Fruit fly (Drosophila melanogaster): ENCODE data around the gene Aldh7A1.

The Aldh7A1 gene

dm6 chr3L:19230801-19231547 is 37.7 kb downstream of the Aldh7A1 start (continued):
- TF ChIP-seq Spps (tag; optimal IDR thresholded peaks at IDR 0.05) (no peak), CG17802 (tag; optimal IDR thresholded peaks at IDR 0.05) (no peak), CG2712 (tag; optimal IDR thresholded peaks at IDR 0.05) (peak; percentile 48), CG13775 (GFP tag; optimal IDR thresholded peaks at IDR 0.05) (peak; percentile 31), Poxn (GFP tag; IDR thresholded peaks at IDR 0.05) (no peak), GATAe (GFP tag; conservative IDR thresholded peaks at IDR 0.05) (no peak), CG2202 (tag; optimal IDR thresholded peaks at IDR 0.05) (no peak), sim (GFP tag; IDR thresholded peaks at IDR 0.05) (no peak), en (GFP tag; optimal IDR thresholded peaks at IDR 0.05) (no peak), CG6272 (GFP tag; IDR thresholded peaks at IDR 0.05) (no peak), corto (GFP tag; optimal IDR thresholded peaks at IDR 0.05) (no peak), CG10979 (tag; optimal IDR thresholded peaks at IDR 0.05) (peak; percentile 9), CG11723 (GFP tag; optimal IDR thresholded peaks at IDR 0.05) (no peak), Adf1 (GFP tag; IDR thresholded peaks at IDR 0.05) (no peak), Trl (optimal IDR thresholded peaks at IDR 0.05) (peak; percentile 46 to 54), Trl (GFP tag; optimal IDR thresholded peaks at IDR 0.05) (no peak), ind (GFP tag; optimal IDR thresholded peaks at IDR 0.05) (peak; percentile 21), CoRest (tag; optimal IDR thresholded peaks at IDR 0.05) (peak; percentile 29), bsh (GFP tag; optimal IDR thresholded peaks at IDR 0.05) (peak in 1 of 2 experiments; percentile 41), YL-1 (GFP tag; optimal IDR thresholded peaks at IDR 0.05) (no peak), CG10543 (GFP tag; optimal IDR thresholded peaks at IDR 0.05) (no peak), Elba2 (GFP tag; optimal IDR thresholded peaks at IDR 0.05) (no peak), NC2α (GFP tag; optimal IDR thresholded peaks at IDR 0.05) (no peak), zfh2 (GFP tag; optimal IDR thresholded peaks at IDR 0.05) (no peak), CrebB (tag; optimal IDR thresholded peaks at IDR 0.05) (no peak), CG16779 (GFP tag; IDR thresholded peaks at IDR 0.05) (no peak), CG6683 (GFP tag; optimal IDR thresholded peaks at IDR 0.05) (no peak), fd96Cb (tag; optimal IDR thresholded peaks at IDR 0.05) (peak; percentile 18), ac (GFP tag; optimal IDR thresholded peaks at IDR 0.05) (no peak), ci (GFP tag; IDR thresholded peaks at IDR 0.05) (no peak), CG10959 (GFP tag; IDR thresholded peaks at IDR 0.05) (no peak), Chrac-16 (GFP tag; optimal IDR thresholded peaks at IDR 0.05) (no peak), CG5180 (GFP tag; optimal IDR thresholded peaks at IDR 0.05) (no peak), CG1832 (GFP tag; optimal IDR thresholded peaks at IDR 0.05) (no peak), vvl (GFP tag; IDR thresholded peaks at IDR 0.05) (peak; percentile 47; the same call in 1 of the 2 replicates), CG11085 (GFP tag; IDR thresholded peaks at IDR 0.05) (no peak), sisA (GFP tag; IDR thresholded peaks at IDR 0.05) (no peak), CG7839 (tag; optimal IDR thresholded peaks at IDR 0.05) (peak; percentile 52), Dref (GFP tag; IDR thresholded peaks at IDR 0.05) (no peak), CG12299 (tag; optimal IDR thresholded peaks at IDR 0.05) (no peak), CG12236 (GFP tag; optimal IDR thresholded peaks at IDR 0.05) (no peak), abd-A (tag; optimal IDR thresholded peaks at IDR 0.05) (peak; percentile 89), Antp (GFP tag; optimal IDR thresholded peaks at IDR 0.05) (no peak), CG13894 (tag; optimal IDR thresholded peaks at IDR 0.05) (peak; percentile 8), CG13424 (tag; optimal IDR thresholded peaks at IDR 0.05) (peak; percentile 39), Xrp1 (GFP tag; IDR thresholded peaks at IDR 0.05) (no peak), CG2678 (tag; optimal IDR thresholded peaks at IDR 0.05) (peak; percentile 63), cwo (GFP tag; optimal IDR thresholded peaks at IDR 0.05) (no peak), BtbVII (GFP tag; optimal IDR thresholded peaks at IDR 0.05) (no peak), ttk (GFP tag; IDR thresholded peaks at IDR 0.05) (no peak)

Data from whole organism, embryonic.